Fruit fly (Drosophila melanogaster) whole organism, prepupa: ENCODE results near the gene CG33493.
A peak's percentile ranks its signal among the peaks of the same experiment; 100 is the strongest.

Source experiments
- CG11762 ChIP-seq: fragments of 200-800 bp; sonication (Bioruptor generic); optimal IDR thresholded peaks from 3 replicates; lab custom pipeline; 2016; ENCODE audit warnings: missing biosample characterization, missing genetic modification characterization; ENCODE audit not compliant: insufficient read depth
- CG11902 ChIP-seq: fragments of 200-800 bp; sonication (Bioruptor generic); optimal IDR thresholded peaks from 3 replicates; lab custom pipeline; 2016; ENCODE audit warnings: missing biosample characterization, missing genetic modification characterization
- CG3919 ChIP-seq: fragments of 200-800 bp; sonication (Bioruptor generic); optimal IDR thresholded peaks from 3 replicates; lab custom pipeline; 2016; ENCODE audit warnings: missing biosample characterization, missing genetic modification characterization
- Hr39 ChIP-seq: fragments of 200-800 bp; sonication (Bioruptor generic); optimal IDR thresholded peaks from 2 replicates; lab custom pipeline; 2016; ENCODE audit warnings: missing biosample characterization, missing genetic modification characterization
- esn ChIP-seq: fragments of 200-800 bp; sonication (Bioruptor generic); optimal IDR thresholded peaks from 2 replicates; lab custom pipeline; 2016; ENCODE audit warnings: missing biosample characterization, mild to moderate bottlenecking, missing genetic modification characterization, moderate library complexity

DNA sequence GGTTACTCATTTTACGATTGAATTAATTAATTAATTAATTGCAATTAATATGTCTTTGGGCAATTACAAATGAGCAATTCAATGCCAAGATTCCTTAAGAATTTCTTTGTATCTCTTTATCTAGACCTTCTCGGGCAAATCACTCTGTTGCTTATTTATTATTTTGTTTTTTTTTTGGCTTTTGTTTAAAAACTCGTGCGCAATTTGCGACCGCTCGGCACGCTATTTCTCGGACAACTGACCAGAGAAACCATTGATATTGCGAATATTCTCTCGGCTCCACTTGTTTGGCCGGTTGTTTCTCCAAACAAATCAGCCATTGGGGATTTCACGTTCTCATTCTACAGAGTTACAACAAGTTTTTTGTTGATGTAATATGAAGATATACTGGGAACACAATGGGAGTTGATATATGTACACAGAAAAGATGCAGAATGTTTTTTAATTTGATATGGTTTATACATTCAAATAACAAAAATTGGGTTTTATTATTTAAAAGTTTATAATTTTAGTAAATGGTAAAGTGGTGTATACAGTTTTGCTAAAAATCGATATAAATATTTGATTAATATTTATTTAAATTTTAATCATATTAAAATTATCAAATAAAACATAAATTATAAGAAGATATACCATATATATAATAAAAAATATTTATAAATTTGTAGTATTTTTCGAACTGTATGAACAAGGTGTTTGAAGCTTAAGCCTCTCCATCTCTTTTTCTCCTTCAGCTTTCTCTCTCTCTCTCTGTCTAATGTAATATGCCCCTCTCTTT, 3.9 kb upstream of the CG33493 start, which contains the start of gene NijA:
- TF ChIP-seq CG11902 (no peak), CG3919 (GFP tag; lab: Kevin White, UChicago) (peak; percentile 55), Hr39 (GFP tag; lab: Kevin White, UChicago) (no peak), CG11762 (GFP tag; lab: Kevin White, UChicago) (no peak), esn (peak; percentile 74)
